Fruit fly (Drosophila melanogaster) Kc167 (cell line): ENCODE data around the gene Acbp3.

Source experiments
- Sin3A ChIP-seq: fragments of >200 bp; optimal IDR thresholded peaks from 2 replicates; lab custom pipeline; 2018; ENCODE audit warnings: missing external identifiers
- insv ChIP-seq: fragments of >200 bp; optimal IDR thresholded peaks from 3 replicates; lab custom pipeline; 2018; ENCODE audit warnings: missing external identifiers
- psq ChIP-seq: fragments of >200 bp; optimal IDR thresholded peaks from 2 replicates; lab custom pipeline; 2017; ENCODE audit warnings: missing external identifiers
- ttk ChIP-seq: sonication (Bioruptor generic); optimal IDR thresholded peaks from 2 replicates; lab custom pipeline; 2017; ENCODE audit warnings: missing external identifiers

DNA sequence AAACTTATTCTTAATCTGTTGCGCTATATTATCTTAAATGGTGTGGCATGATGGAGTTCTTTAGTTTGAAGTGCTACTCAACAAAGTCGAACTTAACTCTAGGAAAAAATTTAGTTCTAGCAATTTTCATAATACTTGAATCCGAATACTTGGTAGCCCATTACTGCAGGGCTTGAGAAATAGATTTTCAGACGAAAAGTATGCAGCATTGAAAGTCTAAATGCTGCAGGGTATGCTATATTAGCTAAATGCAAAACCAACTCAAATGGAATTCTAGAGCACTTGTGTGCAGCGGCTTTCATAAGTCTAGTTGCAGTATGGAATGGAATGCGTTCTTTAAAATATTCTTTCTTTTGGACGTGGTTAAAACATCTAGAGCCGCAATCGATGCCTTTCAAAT, 12.6 kb downstream of the Acbp3 start:
- TF ChIP-seq psq (no peak), Sin3A (lab: Kevin White, UChicago) (no peak), insv (lab: Kevin White, UChicago) (no peak), ttk (no peak)
